Worm (Caenorhabditis elegans) whole organism, late embryonic: ENCODE results near the gene T26C11.9.

ENCODE experiments used
- C08G9.2 ChIP-seq: sonication (generic microtip); optimal IDR thresholded peaks from 2 replicates; lab custom pipeline; 2016; ENCODE audit warnings: mild to moderate bottlenecking, missing genetic modification characterization, moderate library complexity, missing compliant biosample characterization
- C38D4.7 ChIP-seq: fragments of 200-800 bp; sonication (Bioruptor generic); optimal IDR thresholded peaks from 2 replicates; lab custom pipeline; 2018; ENCODE audit warnings: mild to moderate bottlenecking, missing genetic modification characterization, moderate library complexity, missing compliant biosample characterization
- K02D7.2 ChIP-seq: sonication (generic microtip); optimal IDR thresholded peaks from 2 replicates; lab custom pipeline; 2017; ENCODE audit warnings: mild to moderate bottlenecking, missing genetic modification characterization, missing compliant biosample characterization
- T23F11.4 ChIP-seq: fragments of 200-800 bp; sonication (Bioruptor generic); optimal IDR thresholded peaks from 2 replicates; lab custom pipeline; 2018; ENCODE audit warnings: mild to moderate bottlenecking, missing genetic modification characterization, missing compliant biosample characterization
- Y22D7AL.16 ChIP-seq: sonication (generic microtip); optimal IDR thresholded peaks from 2 replicates; lab custom pipeline; 2016; ENCODE audit warnings: missing genetic modification characterization, missing compliant biosample characterization
- ama-1 ChIP-seq: fragments of 150-350 bp; optimal IDR thresholded peaks from 2 replicates; lab custom pipeline; 2014
- ceh-14 ChIP-seq: sonication (generic microtip); optimal IDR thresholded peaks from 2 replicates; lab custom pipeline; 2016; ENCODE audit warnings: missing genotype, missing genetic modification characterization, missing compliant biosample characterization
- ceh-19 ChIP-seq: fragments of 200-800 bp; sonication (Bioruptor generic); optimal IDR thresholded peaks from 2 replicates; lab custom pipeline; 2018; ENCODE audit warnings: mild to moderate bottlenecking, missing genetic modification characterization, missing compliant biosample characterization
- ceh-2 ChIP-seq: sonication (generic microtip); optimal IDR thresholded peaks from 2 replicates; lab custom pipeline; 2016; ENCODE audit warnings: missing genotype, missing genetic modification characterization, missing compliant biosample characterization
- ceh-22 ChIP-seq: sonication (generic microtip); optimal IDR thresholded peaks from 2 replicates; lab custom pipeline; 2017; ENCODE audit warnings: missing biosample characterization, missing genetic modification characterization
- ceh-31 ChIP-seq: sonication (generic microtip); optimal IDR thresholded peaks from 2 replicates; lab custom pipeline; 2016; ENCODE audit warnings: missing genetic modification characterization, missing compliant biosample characterization
- ceh-45 ChIP-seq: fragments of 200-800 bp; sonication (Bioruptor generic); IDR thresholded peaks from 2 replicates; pipeline ENCODE4 v1.3.6; 2022; ENCODE audit warnings: missing genetic modification reagents, missing genetic modification characterization, missing compliant biosample characterization
- ceh-48 ChIP-seq: sonication (generic microtip); optimal IDR thresholded peaks from 2 replicates; lab custom pipeline; 2016; ENCODE audit warnings: missing genetic modification characterization, inconsistent platforms, missing compliant biosample characterization
- ceh-6 ChIP-seq: fragments of 200-800 bp; sonication (Bioruptor generic); optimal IDR thresholded peaks from 2 replicates; lab custom pipeline; 2018; ENCODE audit warnings: mild to moderate bottlenecking, missing genetic modification characterization, missing compliant biosample characterization
- ceh-9 ChIP-seq: sonication (generic microtip); optimal IDR thresholded peaks from 2 replicates; lab custom pipeline; 2016; ENCODE audit warnings: mild to moderate bottlenecking, missing genetic modification characterization, inconsistent platforms, missing compliant biosample characterization
- che-1 ChIP-seq: sonication (generic microtip); optimal IDR thresholded peaks from 2 replicates; lab custom pipeline; 2016; ENCODE audit warnings: mild to moderate bottlenecking, missing genetic modification characterization, missing compliant biosample characterization
- dmd-4 ChIP-seq: sonication (generic microtip); optimal IDR thresholded peaks from 2 replicates; lab custom pipeline; 2016; ENCODE audit warnings: borderline replicate concordance, missing genetic modification characterization, missing compliant biosample characterization
- elt-4 ChIP-seq: sonication (generic microtip); optimal IDR thresholded peaks from 2 replicates; lab custom pipeline; 2016; ENCODE audit warnings: missing genetic modification characterization, missing compliant biosample characterization
- ets-4 ChIP-seq: sonication (generic microtip); optimal IDR thresholded peaks from 2 replicates; lab custom pipeline; 2016; ENCODE audit warnings: missing genetic modification characterization, missing compliant biosample characterization
- eyg-1 ChIP-seq: sonication (generic microtip); optimal IDR thresholded peaks from 2 replicates; lab custom pipeline; 2016; ENCODE audit warnings: missing genotype, missing genetic modification characterization, missing compliant biosample characterization
- fkh-10 ChIP-seq: fragments of 150-350 bp; optimal IDR thresholded peaks from 2 replicates; lab custom pipeline; 2014; ENCODE audit warnings: missing biosample characterization, missing genetic modification reagents, missing genetic modification characterization
- gmeb-2 ChIP-seq: sonication (generic microtip); optimal IDR thresholded peaks from 2 replicates; lab custom pipeline; 2016; ENCODE audit warnings: missing genetic modification characterization, inconsistent platforms, missing compliant biosample characterization
- hlh-15 ChIP-seq: sonication (generic microtip); optimal IDR thresholded peaks from 2 replicates; lab custom pipeline; 2016; ENCODE audit warnings: missing genetic modification characterization, missing compliant biosample characterization
- hlh-6 ChIP-seq: sonication (generic microtip); optimal IDR thresholded peaks from 2 replicates; lab custom pipeline; 2016; ENCODE audit warnings: missing genotype, missing genetic modification characterization, missing compliant biosample characterization
- lim-6 ChIP-seq: sonication (generic microtip); optimal IDR thresholded peaks from 2 replicates; lab custom pipeline; 2016; ENCODE audit warnings: missing genetic modification characterization, missing compliant biosample characterization
- lin-11 ChIP-seq: fragments of 200-800 bp; sonication (Bioruptor generic); optimal IDR thresholded peaks from 2 replicates; lab custom pipeline; 2018; ENCODE audit warnings: mild to moderate bottlenecking, missing genetic modification characterization, missing compliant biosample characterization
- nhr-11 ChIP-seq: fragments of 150-350 bp; optimal IDR thresholded peaks from 2 replicates; lab custom pipeline; 2014; ENCODE audit warnings: missing biosample characterization, missing genetic modification characterization
- nhr-232 ChIP-seq: sonication (generic microtip); optimal IDR thresholded peaks from 2 replicates; lab custom pipeline; 2016; ENCODE audit warnings: missing genetic modification characterization, missing compliant biosample characterization
- npax-4 ChIP-seq: sonication (generic microtip); optimal IDR thresholded peaks from 2 replicates; lab custom pipeline; 2016; ENCODE audit warnings: missing genetic modification characterization, missing compliant biosample characterization
- odd-2 ChIP-seq: sonication (generic microtip); optimal IDR thresholded peaks from 2 replicates; lab custom pipeline; 2017; ENCODE audit warnings: antibody characterized with exemption, mild to moderate bottlenecking, missing genetic modification characterization, missing compliant biosample characterization
- pat-9 ChIP-seq: fragments of 200-800 bp; sonication (Bioruptor generic); optimal IDR thresholded peaks from 2 replicates; lab custom pipeline; 2018; ENCODE audit warnings: mild to moderate bottlenecking, missing genetic modification characterization, moderate library complexity, missing compliant biosample characterization
- pha-4 ChIP-seq: fragments of 150-350 bp; optimal IDR thresholded peaks from 2 replicates; lab custom pipeline; 2018; ENCODE audit warnings: missing biosample characterization, missing genetic modification reagents, missing genetic modification characterization
- pqm-1 ChIP-seq: sonication (generic microtip); optimal IDR thresholded peaks from 2 replicates; lab custom pipeline; 2016; ENCODE audit warnings: missing genetic modification characterization, missing compliant biosample characterization
- pros-1 ChIP-seq: fragments of 150-350 bp; optimal IDR thresholded peaks from 2 replicates; lab custom pipeline; 2014; ENCODE audit warnings: missing biosample characterization, missing genetic modification reagents, missing genetic modification characterization
- rnt-1 ChIP-seq: sonication (generic microtip); optimal IDR thresholded peaks from 2 replicates; lab custom pipeline; 2016; ENCODE audit warnings: missing genetic modification characterization, missing compliant biosample characterization
- sox-4 ChIP-seq: sonication (generic microtip); optimal IDR thresholded peaks from 2 replicates; lab custom pipeline; 2017; ENCODE audit warnings: mild to moderate bottlenecking, missing genetic modification characterization, inconsistent platforms, missing compliant biosample characterization
- syd-9 ChIP-seq: sonication (generic microtip); optimal IDR thresholded peaks from 2 replicates; lab custom pipeline; 2016; ENCODE audit warnings: mild to moderate bottlenecking, missing genetic modification characterization, moderate library complexity, missing compliant biosample characterization
- tbx-2 ChIP-seq: sonication (generic microtip); optimal IDR thresholded peaks from 2 replicates; lab custom pipeline; 2016; ENCODE audit warnings: missing genetic modification characterization, missing compliant biosample characterization
- tbx-7 ChIP-seq: sonication (generic microtip); optimal IDR thresholded peaks from 2 replicates; lab custom pipeline; 2016; ENCODE audit warnings: missing genotype, missing genetic modification characterization, missing compliant biosample characterization
- ttx-3 ChIP-seq: sonication (generic microtip); optimal IDR thresholded peaks from 2 replicates; lab custom pipeline; 2016; ENCODE audit warnings: missing genetic modification reagents, missing genetic modification characterization, missing compliant biosample characterization
- unc-3 ChIP-seq, 2 experiments: fragments of 200-800 bp in 1 of 2; sonication (Bioruptor generic) in 1 of 2; sonication (generic microtip) in 1 of 2; conservative IDR thresholded peaks in 1 of 2; optimal IDR thresholded peaks in 1 of 2; 2 replicates each; pipeline versions ENCODE4 v1.3.6 to Lab custom; 2016 to 2022; ENCODE audit warnings: missing compliant biosample characterization in 2 of 2, missing genetic modification characterization in 2 of 2, missing genetic modification reagents in 1 of 2
- unc-42 ChIP-seq: sonication (generic microtip); optimal IDR thresholded peaks from 2 replicates; lab custom pipeline; 2016; ENCODE audit warnings: missing genotype, missing genetic modification characterization, missing compliant biosample characterization
- unc-86 ChIP-seq: sonication (generic microtip); optimal IDR thresholded peaks from 2 replicates; lab custom pipeline; 2016; ENCODE audit warnings: missing genetic modification characterization, missing compliant biosample characterization
- zip-5 ChIP-seq: sonication (generic microtip); optimal IDR thresholded peaks from 2 replicates; lab custom pipeline; 2016; ENCODE audit warnings: missing genetic modification characterization, missing compliant biosample characterization

Gene T26C11.9

ce11 chrX:1830475-1830874 is 23.2 kb downstream of the T26C11.9 start:
- no peak for TF ChIP-seq ceh-45 (GFP tag; lab: Robert Waterston, UW)
- TF ChIP-seq ceh-14 (tag; lab: Kevin White, UChicago), result no peak
- no peak for TF ChIP-seq eyg-1 (tag; lab: Kevin White, UChicago)
- TF ChIP-seq ceh-6 (GFP tag; lab: Kevin White, UChicago), result no peak
- TF ChIP-seq gmeb-2, result no peak
- TF ChIP-seq T23F11.4 (GFP tag; lab: Kevin White, UChicago), result no peak
- no peak for TF ChIP-seq ets-4 (tag; lab: Kevin White, UChicago)
- TF ChIP-seq syd-9 (tag; lab: Kevin White, UChicago), result no peak

ce11 chrX:1829937-1830336 is 23.7 kb downstream of the T26C11.9 start, which contains the start of gene C14E2.6:
TSS of gene C14E2.6 (minus strand) at chrX:1830037.
- no peak for TF ChIP-seq ttx-3 (tag; lab: Kevin White, UChicago)
- no peak for TF ChIP-seq odd-2
- TF ChIP-seq ceh-48, result no peak
- TF ChIP-seq unc-86 (tag; lab: Kevin White, UChicago), result no peak
- TF ChIP-seq pat-9 (tag; lab: Kevin White, UChicago), result no peak
- no peak for TF ChIP-seq ceh-19
- TF ChIP-seq pqm-1 (tag; lab: Kevin White, UChicago), result no peak
- no peak for TF ChIP-seq sox-4 (tag; lab: Kevin White, UChicago)
- no peak for TF ChIP-seq hlh-6
- no peak for TF ChIP-seq fkh-10 (GFP tag; lab: Kevin White, UChicago)
- no peak for TF ChIP-seq syd-9 (tag; lab: Kevin White, UChicago)
- no peak for TF ChIP-seq lim-6 (tag; lab: Kevin White, UChicago)
- no peak for TF ChIP-seq rnt-1 (tag; lab: Kevin White, UChicago)
- TF ChIP-seq ceh-6 (GFP tag; lab: Kevin White, UChicago), result no peak
- TF ChIP-seq K02D7.2 (tag; lab: Kevin White, UChicago), result no peak
- TF ChIP-seq, all 69 proteins: peak for 0

- TF ChIP-seq ceh-19, result no peak
- TF ChIP-seq dmd-4, result no peak
- no peak for TF ChIP-seq ceh-9 (tag; lab: Kevin White, UChicago)
- TF ChIP-seq T23F11.4 (GFP tag; lab: Kevin White, UChicago), result no peak
- no peak for TF ChIP-seq ceh-2 (tag; lab: Kevin White, UChicago)
- no peak for TF ChIP-seq hlh-6
- TF ChIP-seq unc-3 (GFP tag; conservative IDR thresholded peaks at IDR 0.05; lab: Robert Waterston, UW), result no peak
- no peak for TF ChIP-seq unc-3 (tag; optimal IDR thresholded peaks at IDR 0.05; lab: Kevin White, UChicago)
- TF ChIP-seq che-1, result no peak
These were observed 27.5 kb downstream of the T26C11.9 start, which contains the start of gene C14E2.1 for ce11 chrX:1826166-1826565. TSS of gene C14E2.1 (plus strand) at chrX:1826466.

- no peak for TF ChIP-seq Y22D7AL.16
- TF ChIP-seq npax-4, result no peak
- no peak for TF ChIP-seq tbx-7 (tag; lab: Kevin White, UChicago)
- no peak for TF ChIP-seq ceh-22 (tag; lab: Kevin White, UChicago)
- no peak for TF ChIP-seq pros-1 (tag; lab: Kevin White, UChicago)
- no peak for TF ChIP-seq nhr-232 (tag; lab: Kevin White, UChicago)
- no peak for TF ChIP-seq unc-42 (tag; lab: Kevin White, UChicago)
- no peak for TF ChIP-seq ceh-31 (tag; lab: Kevin White, UChicago)
- TF ChIP-seq hlh-15, result no peak
- no peak for TF ChIP-seq pqm-1 (tag; lab: Kevin White, UChicago)
- TF ChIP-seq zip-5 (tag; lab: Kevin White, UChicago), result no peak
- no peak for TF ChIP-seq C38D4.7 (GFP tag; lab: Kevin White, UChicago)
- TF ChIP-seq nhr-11 (tag; lab: Kevin White, UChicago), result no peak
- no peak for TF ChIP-seq pha-4 (tag; lab: Kevin White, UChicago)
- no peak for TF ChIP-seq tbx-2
- TF ChIP-seq C08G9.2 (tag; lab: Kevin White, UChicago), result no peak
- no peak for TF ChIP-seq elt-4 (tag; lab: Kevin White, UChicago)
- no peak for TF ChIP-seq lin-11 (tag; lab: Kevin White, UChicago)
- TF ChIP-seq ama-1 (lab: Kevin White, UChicago), result no peak
- TF ChIP-seq, all 69 proteins: peak for 0
These were observed 28.3 kb downstream of the T26C11.9 start, which contains the start of gene C14E2.5 for ce11 chrX:1825290-1825832. TSS of gene C14E2.5 (minus strand) at chrX:1825340.
